Fruit fly (Drosophila melanogaster) S2 (cell line): Measurements from ENCODE around the gene CG44174.

Experiments used
- CG8478 ChIP-seq: fragments of >200 bp; optimal IDR thresholded peaks from 2 replicates; lab custom pipeline; 2018
- CTCF ChIP-seq, 2 experiments: fragments of >200 bp; optimal IDR thresholded peaks; 2 replicates each; lab custom pipeline; 2018

- TF ChIP-seq CG8478 (lab: Kevin White, UChicago) = no peak
- no peak for TF ChIP-seq CTCF (optimal IDR thresholded peaks at IDR 0.05; lab: Kevin White, UChicago)
Measured at dm6 chr3R:19339205-19339724, 41.8 kb upstream of the CG44174 start.
